Worm (Caenorhabditis elegans) whole organism, young adult: ENCODE measurements around the gene oig-2.
A peak's percentile ranks its signal among the peaks of the same experiment; 100 is the strongest.

Experiments used
- B0261.1 ChIP-seq: sonication (generic microtip); optimal IDR thresholded peaks from 2 replicates; lab custom pipeline; 2016; ENCODE audit warnings: mild to moderate bottlenecking, missing genetic modification characterization, moderate library complexity, missing compliant biosample characterization
- C17E4.6 ChIP-seq: fragments of 200-800 bp; sonication (Bioruptor generic); IDR thresholded peaks from 2 replicates; pipeline ENCODE4 v1.3.6; 2022; ENCODE audit warnings: missing genetic modification reagents, missing genetic modification characterization, missing compliant biosample characterization
- D2030.7 ChIP-seq: fragments of 200-800 bp; sonication (Bioruptor generic); IDR thresholded peaks from 2 replicates; pipeline ENCODE4 v1.3.6; 2022; ENCODE audit warnings: missing genetic modification reagents, missing genetic modification characterization, missing compliant biosample characterization
- F22D6.2 ChIP-seq: sonication (generic microtip); optimal IDR thresholded peaks from 2 replicates; lab custom pipeline; 2016; ENCODE audit warnings: mild to moderate bottlenecking, missing genetic modification characterization, missing compliant biosample characterization
- F33H1.4 ChIP-seq: fragments of 200-800 bp; sonication (Bioruptor generic); IDR thresholded peaks from 2 replicates; pipeline ENCODE4 v1.3.6; 2022; ENCODE audit warnings: missing genetic modification reagents, missing genetic modification characterization, missing compliant biosample characterization
- F39B2.1 ChIP-seq: fragments of 200-800 bp; sonication (Bioruptor generic); IDR thresholded peaks from 2 replicates; pipeline ENCODE4 v1.3.6; 2022; ENCODE audit warnings: missing genetic modification reagents, missing genetic modification characterization, missing compliant biosample characterization
- F49E8.2 ChIP-seq: sonication (generic microtip); optimal IDR thresholded peaks from 3 replicates; lab custom pipeline; 2017; ENCODE audit warnings: missing genetic modification characterization, mild to moderate bottlenecking, missing compliant biosample characterization, antibody characterized with exemption, moderate library complexity; ENCODE audit not compliant: insufficient read depth
- F55B11.4 ChIP-seq: sonication (generic microtip); optimal IDR thresholded peaks from 2 replicates; lab custom pipeline; 2016; ENCODE audit warnings: missing compliant biosample characterization, missing genetic modification characterization, borderline replicate concordance; ENCODE audit not compliant: insufficient read depth
- ZK185.1 ChIP-seq: sonication (generic microtip); optimal IDR thresholded peaks from 2 replicates; lab custom pipeline; 2016; ENCODE audit warnings: mild to moderate bottlenecking, missing genetic modification characterization, missing compliant biosample characterization; ENCODE audit not compliant: poor library complexity, severe bottlenecking
- aptf-3 ChIP-seq: fragments of 200-800 bp; sonication (Bioruptor generic); IDR thresholded peaks from 2 replicates; pipeline ENCODE4 v1.3.6; 2022; ENCODE audit warnings: missing genetic modification characterization, missing compliant biosample characterization
- attf-3 ChIP-seq: fragments of 200-800 bp; sonication (Bioruptor generic); conservative IDR thresholded peaks from 2 replicates; pipeline ENCODE4 v1.3.6; 2022; ENCODE audit warnings: missing genetic modification reagents, missing genetic modification characterization, missing compliant biosample characterization
- attf-5 ChIP-seq: fragments of 200-800 bp; sonication (Bioruptor generic); optimal IDR thresholded peaks from 2 replicates; lab custom pipeline; 2018; ENCODE audit warnings: mild to moderate bottlenecking, missing genetic modification characterization, missing compliant biosample characterization
- cebp-1 ChIP-seq, 2 experiments: fragments of 200-800 bp in 1 of 2; sonication (Bioruptor generic) in 1 of 2; sonication (generic microtip) in 1 of 2; IDR thresholded peaks in 1 of 2; optimal IDR thresholded peaks in 1 of 2; 2 replicates each; pipeline versions ENCODE4 v1.3.6 to Lab custom; 2017 to 2022; ENCODE audit warnings: missing compliant biosample characterization in 2 of 2, missing genetic modification characterization in 2 of 2, mild to moderate bottlenecking in 1 of 2, missing genetic modification reagents in 1 of 2, moderate library complexity in 1 of 2
- ceh-40 ChIP-seq: fragments of 200-800 bp; sonication (Bioruptor generic); IDR thresholded peaks from 2 replicates; pipeline ENCODE4 v1.3.6; 2022; ENCODE audit warnings: missing genetic modification characterization, missing compliant biosample characterization
- dox-1 ChIP-seq: fragments of 200-800 bp; sonication (Bioruptor generic); IDR thresholded peaks from 2 replicates; pipeline ENCODE4 v1.3.6; 2022; ENCODE audit warnings: missing genetic modification reagents, missing genetic modification characterization, missing compliant biosample characterization
- dpl-1 ChIP-seq: fragments of 150-350 bp; optimal IDR thresholded peaks from 2 replicates; lab custom pipeline; 2014; ENCODE audit warnings: missing biosample characterization, missing genetic modification reagents, missing genetic modification characterization
- efl-1 ChIP-seq: fragments of 150-350 bp; optimal IDR thresholded peaks from 2 replicates; lab custom pipeline; 2014; ENCODE audit warnings: missing biosample characterization, missing genetic modification reagents, missing genetic modification characterization
- ekl-4 ChIP-seq: fragments of 200-800 bp; sonication (Bioruptor generic); IDR thresholded peaks from 2 replicates; pipeline ENCODE4 v1.3.6; 2022; ENCODE audit warnings: missing genetic modification reagents, missing genetic modification characterization, missing compliant biosample characterization
- hlh-12 ChIP-seq: sonication (generic microtip); optimal IDR thresholded peaks from 2 replicates; lab custom pipeline; 2016; ENCODE audit warnings: missing genetic modification characterization, missing compliant biosample characterization
- hmg-1.2 ChIP-seq: fragments of 200-800 bp; sonication (Bioruptor generic); IDR thresholded peaks from 2 replicates; pipeline ENCODE4 v1.3.6; 2022; ENCODE audit warnings: missing genetic modification reagents, missing genetic modification characterization, missing compliant biosample characterization
- lin-40 ChIP-seq: sonication (generic microtip); optimal IDR thresholded peaks from 2 replicates; lab custom pipeline; 2016; ENCODE audit warnings: missing genetic modification characterization, mild to moderate bottlenecking, missing compliant biosample characterization, missing genotype, missing genetic modification reagents
- lin-54 ChIP-seq: fragments of 200-800 bp; sonication (Bioruptor generic); optimal IDR thresholded peaks from 2 replicates; lab custom pipeline; 2018; ENCODE audit warnings: mild to moderate bottlenecking, missing genetic modification characterization, missing compliant biosample characterization
- lsl-1 ChIP-seq: fragments of 200-800 bp; sonication (Bioruptor generic); optimal IDR thresholded peaks from 2 replicates; lab custom pipeline; 2018; ENCODE audit warnings: mild to moderate bottlenecking, missing genetic modification characterization, moderate library complexity, missing compliant biosample characterization
- madf-6 ChIP-seq: fragments of 200-800 bp; sonication (Bioruptor generic); IDR thresholded peaks from 2 replicates; pipeline ENCODE4 v1.3.6; 2022; ENCODE audit warnings: missing genetic modification reagents, missing genetic modification characterization, missing compliant biosample characterization
- madf-8 ChIP-seq: fragments of 200-800 bp; sonication (Bioruptor generic); conservative IDR thresholded peaks from 2 replicates; pipeline ENCODE4 v1.3.6; 2022; ENCODE audit warnings: missing genetic modification reagents, missing genetic modification characterization, missing compliant biosample characterization
- mcd-1 ChIP-seq: fragments of 200-800 bp; sonication (Bioruptor generic); IDR thresholded peaks from 2 replicates; pipeline ENCODE4 v1.3.6; 2022; ENCODE audit warnings: missing genetic modification reagents, missing genetic modification characterization, missing compliant biosample characterization
- mes-4 ChIP-seq: sonication (generic microtip); optimal IDR thresholded peaks from 2 replicates; lab custom pipeline; 2016; ENCODE audit warnings: missing genotype, missing genetic modification characterization, missing compliant biosample characterization
- nfyb-1 ChIP-seq: fragments of 200-800 bp; sonication (Bioruptor generic); IDR thresholded peaks from 2 replicates; pipeline ENCODE4 v1.3.6; 2022; ENCODE audit warnings: missing genetic modification reagents, missing genetic modification characterization, missing compliant biosample characterization
- nhr-80 ChIP-seq: sonication (generic microtip); optimal IDR thresholded peaks from 2 replicates; lab custom pipeline; 2016; ENCODE audit warnings: missing genetic modification characterization, missing compliant biosample characterization
- snpc-4 ChIP-seq, 5 experiments: fragments of 150-350 bp in 1 of 5; sonication (generic microtip) in 4 of 5; optimal IDR thresholded peaks; 2 replicates each; lab custom pipeline; 2014 to 2018; ENCODE audit warnings: missing genetic modification characterization in 5 of 5, missing biosample characterization in 3 of 5, antibody characterized with exemption in 2 of 5, mild to moderate bottlenecking in 2 of 5, missing compliant biosample characterization in 2 of 5, missing genotype in 2 of 5, moderate library complexity in 2 of 5, missing genetic modification reagents in 1 of 5
- somi-1 ChIP-seq: fragments of 200-800 bp; sonication (Bioruptor generic); optimal IDR thresholded peaks from 2 replicates; lab custom pipeline; 2018; ENCODE audit warnings: mild to moderate bottlenecking, missing genetic modification characterization, missing compliant biosample characterization
- tlf-1 ChIP-seq: fragments of 200-800 bp; sonication (Bioruptor generic); optimal IDR thresholded peaks from 2 replicates; lab custom pipeline; 2018; ENCODE audit warnings: mild to moderate bottlenecking, missing genetic modification characterization, missing compliant biosample characterization
- xnd-1 ChIP-seq: sonication (generic microtip); optimal IDR thresholded peaks from 2 replicates; lab custom pipeline; 2016; ENCODE audit warnings: missing genotype, missing genetic modification reagents, missing genetic modification characterization, missing compliant biosample characterization
- zfh-2 ChIP-seq: fragments of 200-800 bp; sonication (Bioruptor generic); conservative IDR thresholded peaks from 2 replicates; pipeline ENCODE4 v1.3.6; 2022; ENCODE audit warnings: missing genetic modification reagents, missing genetic modification characterization, missing compliant biosample characterization

oig-2 gene

DNA sequence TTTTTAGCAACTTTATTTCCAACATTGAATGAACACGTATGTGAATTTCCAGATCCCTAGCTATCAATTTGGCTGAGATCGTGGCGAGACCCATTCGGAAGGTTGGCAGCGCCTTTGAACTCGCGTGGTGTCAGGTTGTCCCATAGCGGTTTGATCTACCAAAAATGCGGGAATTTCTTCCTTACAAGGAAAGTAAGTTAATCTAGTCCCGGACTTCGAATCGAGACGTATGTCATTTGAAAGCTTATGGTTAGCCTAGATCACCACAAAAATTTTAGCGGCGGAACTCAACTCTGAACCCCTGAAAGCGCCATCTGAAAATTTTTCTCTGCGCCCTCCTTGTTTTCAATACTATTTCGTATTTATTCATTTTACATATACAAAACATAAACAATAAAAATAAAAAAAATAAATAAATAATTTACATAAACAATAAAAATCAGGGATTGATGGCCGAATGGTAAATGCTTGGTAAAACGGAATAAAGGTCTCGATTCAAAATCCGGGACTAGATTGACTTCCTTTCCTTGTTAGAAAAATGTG lies 23.8 kb upstream of the oig-2 start, which contains the start of gene F18A11.2:
F18A11.2 (plus strand) TSS at position 51 of the 543 bp plus-strand sequence.
- peak; percentile 60 for TF ChIP-seq hmg-1.2 (GFP tag; lab: Robert Waterston, UW)
- TF ChIP-seq, all 124 proteins: peak for 1; not testable (repeated sequence) for 123

DNA sequence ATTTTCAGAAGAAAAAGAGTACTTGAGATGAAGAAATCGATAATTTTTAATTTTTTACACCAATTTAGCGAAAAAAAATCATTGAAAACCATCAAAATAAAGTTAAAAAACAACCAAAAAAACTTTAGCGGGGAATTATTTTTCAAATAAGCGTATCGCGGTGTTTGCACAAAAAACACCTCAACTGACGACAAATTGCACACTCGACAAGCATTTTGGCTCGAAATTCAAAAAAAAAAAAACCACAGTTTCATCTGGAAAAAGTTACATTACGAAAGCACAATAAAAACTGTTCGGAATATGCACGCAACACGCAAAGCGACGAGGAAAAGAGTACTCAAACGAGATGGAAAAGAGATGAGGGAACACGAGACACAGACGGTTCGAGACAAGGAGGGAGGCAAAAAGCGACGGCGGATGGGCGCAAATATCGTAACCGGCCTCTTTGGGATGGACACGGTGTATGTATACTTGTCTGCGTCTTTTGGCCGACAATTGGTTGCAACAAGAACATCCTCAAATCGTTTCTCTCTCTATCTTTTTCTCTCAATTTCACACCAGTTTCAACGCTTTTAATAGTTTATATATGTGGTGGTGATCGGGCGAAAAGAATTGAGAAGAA lies 22.7 kb upstream of the oig-2 start:
- TF ChIP-seq F55B11.4 (tag; lab: Kevin White, UChicago) = no peak
- TF ChIP-seq mes-4 (tag; lab: Kevin White, UChicago) = no peak
- 0 out of 2 replicates have a peak, but pooled peaks have one; percentile 9 for TF ChIP-seq ekl-4 (GFP tag; lab: Robert Waterston, UW)
- no peak for TF ChIP-seq attf-3 (GFP tag; lab: Robert Waterston, UW)
- TF ChIP-seq lin-54 (GFP tag; lab: Kevin White, UChicago) = peak; percentile 41
- TF ChIP-seq ZK185.1 (tag; lab: Kevin White, UChicago) = peak; percentile 3
- no peak for TF ChIP-seq tlf-1 (GFP tag; lab: Kevin White, UChicago)
- no peak for TF ChIP-seq hlh-12
- no peak for TF ChIP-seq ceh-40 (GFP tag; lab: Robert Waterston, UW)
- no peak for TF ChIP-seq C17E4.6 (GFP tag; lab: Robert Waterston, UW)
- no peak for TF ChIP-seq B0261.1
- peak; percentile 29 for TF ChIP-seq dpl-1 (GFP tag; lab: Kevin White, UChicago)
- peak; percentile 58 for TF ChIP-seq efl-1 (GFP tag; lab: Kevin White, UChicago)
- peak; percentile 44; the same call in 1 of the 2 replicates for TF ChIP-seq hmg-1.2 (GFP tag; lab: Robert Waterston, UW)
- peak; percentile 70 for TF ChIP-seq zfh-2
- TF ChIP-seq lin-40 (tag; lab: Kevin White, UChicago) = peak; percentile 38
- no peak for TF ChIP-seq F39B2.1 (GFP tag; lab: Robert Waterston, UW)
- no peak for TF ChIP-seq aptf-3 (GFP tag; lab: Robert Waterston, UW)
- TF ChIP-seq attf-5 = peak; percentile 47
- TF ChIP-seq snpc-4 (GFP tag; optimal IDR thresholded peaks at IDR 0.05; lab: Kevin White, UChicago) = no peak
- peak in 2 of 4 experiments; percentile 4 to 5 for TF ChIP-seq snpc-4 (tag; optimal IDR thresholded peaks at IDR 0.05; lab: Kevin White, UChicago)
- no peak for TF ChIP-seq D2030.7 (GFP tag; lab: Robert Waterston, UW)
- peak; percentile 9; the same call in 1 of the 2 replicates for TF ChIP-seq madf-6 (GFP tag; lab: Robert Waterston, UW)
- TF ChIP-seq F33H1.4 = peak; percentile 28; the same call in 1 of the 2 replicates
- no peak for TF ChIP-seq F49E8.2 (tag; lab: Kevin White, UChicago)
- peak; percentile 34 for TF ChIP-seq mcd-1 (GFP tag; lab: Robert Waterston, UW)
- TF ChIP-seq madf-8 (GFP tag; lab: Robert Waterston, UW) = peak; percentile 34; the same call in 1 of the 2 replicates
- TF ChIP-seq xnd-1 = peak; percentile 2
- peak; percentile 24; the same call in 1 of the 2 replicates for TF ChIP-seq dox-1 (GFP tag; lab: Robert Waterston, UW)
- TF ChIP-seq nfyb-1 (GFP tag; lab: Robert Waterston, UW) = no peak
- TF ChIP-seq lsl-1 (GFP tag; lab: Kevin White, UChicago) = peak; percentile 40
- TF ChIP-seq cebp-1 (GFP tag; IDR thresholded peaks at IDR 0.05; lab: Robert Waterston, UW) = no peak
- peak; percentile 62 for TF ChIP-seq cebp-1 (tag; optimal IDR thresholded peaks at IDR 0.05; lab: Kevin White, UChicago)
- TF ChIP-seq somi-1 (GFP tag; lab: Kevin White, UChicago) = no peak
- peak; percentile 71 for TF ChIP-seq nhr-80 (tag; lab: Kevin White, UChicago)
- TF ChIP-seq F22D6.2 (tag; lab: Kevin White, UChicago) = no peak
- TF ChIP-seq, all 124 proteins: peak for 19
